Fruit fly (Drosophila melanogaster) whole organism, embryonic: ENCODE measurements around the gene Parg.
A peak's percentile ranks its signal among the peaks of the same experiment; 100 is the strongest.

ENCODE experiments used
- Awh ChIP-seq: fragments of 200-800 bp; sonication (Bioruptor generic); IDR thresholded peaks from 2 replicates; pipeline ENCODE4, ENCODE4 v1.3.6; 2022; ENCODE audit warnings: missing biosample characterization, missing genetic modification characterization
- CG12236 ChIP-seq: fragments of 200-800 bp; sonication (Bioruptor generic); optimal IDR thresholded peaks from 2 replicates; lab custom pipeline; 2016; ENCODE audit warnings: missing biosample characterization, missing genetic modification characterization
- CG13624 ChIP-seq: fragments of 200-800 bp; sonication (Bioruptor generic); optimal IDR thresholded peaks from 2 replicates; lab custom pipeline; 2016; ENCODE audit warnings: missing biosample characterization, missing genetic modification characterization
- CG1647 ChIP-seq: fragments of 200-800 bp; sonication (Bioruptor generic); optimal IDR thresholded peaks from 3 replicates; lab custom pipeline; 2016; ENCODE audit warnings: missing biosample characterization, missing genetic modification characterization
- CG17361 ChIP-seq: fragments of 200-800 bp; sonication (Bioruptor generic); IDR thresholded peaks from 3 replicates; pipeline ENCODE4 v1.3.6; 2022; ENCODE audit warnings: missing biosample characterization, missing genetic modification characterization
- CG17802 ChIP-seq: fragments of 200-800 bp; sonication (Bioruptor generic); optimal IDR thresholded peaks from 2 replicates; lab custom pipeline; 2018; ENCODE audit warnings: missing biosample characterization, mild to moderate bottlenecking, missing genetic modification characterization, moderate library complexity
- CG18011 ChIP-seq: fragments of 200-800 bp; sonication (Bioruptor generic); optimal IDR thresholded peaks from 2 replicates; lab custom pipeline; 2017; ENCODE audit warnings: missing biosample characterization, missing genetic modification characterization, mild to moderate bottlenecking, moderate library complexity, missing genotype
- CG2116 ChIP-seq: fragments of 200-800 bp; sonication (Bioruptor generic); optimal IDR thresholded peaks from 3 replicates; lab custom pipeline; 2018; ENCODE audit warnings: missing biosample characterization, mild to moderate bottlenecking, missing genetic modification characterization
- CG2678 ChIP-seq: fragments of 200-800 bp; sonication (Bioruptor generic); optimal IDR thresholded peaks from 3 replicates; lab custom pipeline; 2019; ENCODE audit warnings: missing biosample characterization, mild to moderate bottlenecking, missing genetic modification characterization, moderate library complexity
- CG3065 ChIP-seq: fragments of 200-800 bp; sonication (Bioruptor generic); optimal IDR thresholded peaks from 2 replicates; lab custom pipeline; 2016; ENCODE audit warnings: missing biosample characterization, missing genetic modification characterization
- CG4328 ChIP-seq: fragments of 200-800 bp; sonication (Bioruptor generic); optimal IDR thresholded peaks from 3 replicates; lab custom pipeline; 2017; ENCODE audit warnings: missing biosample characterization, missing genetic modification reagents, missing genetic modification characterization
- CG4730 ChIP-seq: fragments of 200-800 bp; sonication (Bioruptor generic); IDR thresholded peaks from 2 replicates; pipeline ENCODE4 v1.3.6; 2022; ENCODE audit warnings: missing biosample characterization, missing genetic modification characterization
- CG5245 ChIP-seq: fragments of 200-800 bp; sonication (Bioruptor generic); optimal IDR thresholded peaks from 3 replicates; lab custom pipeline; 2016; ENCODE audit warnings: missing biosample characterization, missing genetic modification characterization
- CG6254 ChIP-seq: fragments of 200-800 bp; sonication (Bioruptor generic); optimal IDR thresholded peaks from 3 replicates; lab custom pipeline; 2017; ENCODE audit warnings: mild to moderate bottlenecking, missing biosample characterization, missing genetic modification reagents, missing genetic modification characterization
- CG6854 ChIP-seq: fragments of 200-800 bp; sonication (Bioruptor generic); optimal IDR thresholded peaks from 3 replicates; lab custom pipeline; 2017; ENCODE audit warnings: missing biosample characterization, mild to moderate bottlenecking, missing genetic modification characterization
- CG7839 ChIP-seq: fragments of 200-800 bp; sonication (Bioruptor generic); optimal IDR thresholded peaks from 3 replicates; lab custom pipeline; 2018; ENCODE audit warnings: missing biosample characterization, mild to moderate bottlenecking, missing genetic modification characterization, moderate library complexity
- CG8089 ChIP-seq: fragments of 200-800 bp; sonication (Bioruptor generic); optimal IDR thresholded peaks from 3 replicates; lab custom pipeline; 2016; ENCODE audit warnings: missing biosample characterization, missing genetic modification characterization
- CG9797 ChIP-seq: fragments of 200-800 bp; sonication (Bioruptor generic); optimal IDR thresholded peaks from 3 replicates; lab custom pipeline; 2018; ENCODE audit warnings: missing biosample characterization, mild to moderate bottlenecking, missing genetic modification characterization
- CkIIα-i1 ChIP-seq: fragments of 200-800 bp; sonication (Bioruptor generic); IDR thresholded peaks from 2 replicates; pipeline ENCODE4 v1.3.6; 2022; ENCODE audit warnings: missing biosample characterization, missing genetic modification characterization
- D19A ChIP-seq: fragments of 200-800 bp; optimal IDR thresholded peaks from 3 replicates; lab custom pipeline; 2019; ENCODE audit warnings: missing biosample characterization, mild to moderate bottlenecking, missing genetic modification characterization, moderate library complexity
- HLH3B ChIP-seq: fragments of 200-800 bp; sonication (Bioruptor generic); IDR thresholded peaks from 2 replicates; pipeline ENCODE4 v1.3.6; 2022; ENCODE audit warnings: missing biosample characterization, missing genetic modification characterization
- Mad ChIP-seq: fragments of 200-800 bp; sonication (Bioruptor generic); optimal IDR thresholded peaks from 2 replicates; lab custom pipeline; 2016; ENCODE audit warnings: missing biosample characterization, missing genetic modification characterization
- Myb ChIP-seq: fragments of 200-800 bp; sonication (Bioruptor generic); optimal IDR thresholded peaks from 2 replicates; lab custom pipeline; 2016; ENCODE audit warnings: missing biosample characterization, missing genetic modification characterization
- NFAT ChIP-seq: fragments of 200-800 bp; sonication (Bioruptor generic); IDR thresholded peaks from 2 replicates; pipeline ENCODE4 v1.3.6; 2022; ENCODE audit warnings: missing biosample characterization, missing genetic modification characterization
- Nf-YA ChIP-seq: fragments of 200-800 bp; sonication (Bioruptor generic); IDR thresholded peaks from 2 replicates; pipeline ENCODE4 v1.3.6; 2022; ENCODE audit warnings: missing biosample characterization, missing genetic modification characterization
- PHDP ChIP-seq: fragments of 200-800 bp; sonication (Bioruptor generic); optimal IDR thresholded peaks from 3 replicates; lab custom pipeline; 2018; ENCODE audit warnings: missing biosample characterization, mild to moderate bottlenecking, missing genetic modification characterization, moderate library complexity
- ac ChIP-seq: fragments of 200-800 bp; sonication (Bioruptor generic); optimal IDR thresholded peaks from 3 replicates; lab custom pipeline; 2017; ENCODE audit warnings: missing biosample characterization, mild to moderate bottlenecking, missing genetic modification characterization
- bigmax ChIP-seq: fragments of 200-800 bp; sonication (Bioruptor generic); optimal IDR thresholded peaks from 2 replicates; lab custom pipeline; 2018; ENCODE audit warnings: missing biosample characterization, mild to moderate bottlenecking, missing genetic modification characterization
- bowl ChIP-seq: fragments of 200-800 bp; sonication (Bioruptor generic); IDR thresholded peaks from 2 replicates; pipeline ENCODE4 v1.3.6; 2022; ENCODE audit warnings: missing biosample characterization, missing genetic modification characterization
- chm ChIP-seq: fragments of 200-800 bp; sonication (Bioruptor generic); IDR thresholded peaks from 2 replicates; pipeline ENCODE4 v1.3.6; 2022; ENCODE audit warnings: missing biosample characterization, missing genetic modification characterization
- gem ChIP-seq: fragments of 200-800 bp; sonication (Bioruptor generic); optimal IDR thresholded peaks from 2 replicates; lab custom pipeline; 2019; ENCODE audit warnings: missing biosample characterization, mild to moderate bottlenecking, missing genetic modification characterization, moderate library complexity
- gro ChIP-seq: fragments of 200-800 bp; sonication (Bioruptor generic); optimal IDR thresholded peaks from 2 replicates; lab custom pipeline; 2016; ENCODE audit warnings: missing biosample characterization, missing genetic modification characterization
- ham ChIP-seq: fragments of 200-800 bp; sonication (Bioruptor generic); IDR thresholded peaks from 2 replicates; pipeline ENCODE4 v1.3.6; 2022; ENCODE audit warnings: missing biosample characterization, missing genetic modification characterization
- hbn ChIP-seq: fragments of 200-800 bp; sonication (Bioruptor generic); IDR thresholded peaks from 2 replicates; pipeline ENCODE4 v1.3.6; 2022; ENCODE audit warnings: missing biosample characterization, missing genetic modification characterization; ENCODE audit not compliant: partially characterized antibody
- lab ChIP-seq: fragments of 200-800 bp; sonication (Bioruptor generic); optimal IDR thresholded peaks from 3 replicates; lab custom pipeline; 2017; ENCODE audit warnings: missing biosample characterization, missing genetic modification characterization, mild to moderate bottlenecking, moderate library complexity, missing genetic modification reagents
- lilli ChIP-seq: fragments of 200-800 bp; sonication (Bioruptor generic); optimal IDR thresholded peaks from 3 replicates; lab custom pipeline; 2016; ENCODE audit warnings: missing biosample characterization, missing genetic modification characterization
- lov ChIP-seq, 2 experiments: fragments of 200-800 bp in 1 of 2; fragments of >200 bp in 1 of 2; sonication (Bioruptor generic) in 1 of 2; IDR thresholded peaks in 1 of 2; optimal IDR thresholded peaks in 1 of 2; 2 replicates in 1 of 2; 3 replicates in 1 of 2; pipeline versions ENCODE4 v1.3.6 to Lab custom; 2017 to 2022; ENCODE audit warnings: missing biosample characterization in 1 of 2, missing genetic modification characterization in 1 of 2
- nerfin-2 ChIP-seq: fragments of 200-800 bp; sonication (Bioruptor generic); IDR thresholded peaks from 2 replicates; pipeline ENCODE4 v1.3.6; 2022; ENCODE audit warnings: missing biosample characterization, missing genetic modification characterization; ENCODE audit not compliant: partially characterized antibody
- p53 ChIP-seq: fragments of 200-800 bp; sonication (Bioruptor generic); optimal IDR thresholded peaks from 2 replicates; lab custom pipeline; 2016; ENCODE audit warnings: missing biosample characterization, missing genetic modification characterization
- pan ChIP-seq, 4 experiments: fragments of >200 bp in 3 of 4; fragments of 200-800 bp in 1 of 4; sonication (Bioruptor generic) in 1 of 4; optimal IDR thresholded peaks in 3 of 4; IDR thresholded peaks in 1 of 4; 2 replicates each; pipeline versions ENCODE4 v1.3.6 to Lab custom; 2017 to 2022; ENCODE audit warnings: missing biosample characterization in 2 of 4, missing genetic modification characterization in 2 of 4, mixed read lengths in 1 of 4
- salm ChIP-seq: fragments of 200-800 bp; sonication (Bioruptor generic); optimal IDR thresholded peaks from 2 replicates; lab custom pipeline; 2018; ENCODE audit warnings: missing biosample characterization, mild to moderate bottlenecking, missing genetic modification characterization
- sc ChIP-seq, 3 experiments: fragments of >200 bp in 2 of 3; fragments of 200-800 bp in 1 of 3; sonication (Bioruptor generic) in 1 of 3; optimal IDR thresholded peaks; 2 replicates in 2 of 3; 3 replicates in 1 of 3; lab custom pipeline; 2017; ENCODE audit warnings: mild to moderate bottlenecking in 1 of 3, missing biosample characterization in 1 of 3, missing genetic modification characterization in 1 of 3, missing genetic modification reagents in 1 of 3
- sd ChIP-seq: fragments of 200-800 bp; sonication (Bioruptor generic); optimal IDR thresholded peaks from 3 replicates; lab custom pipeline; 2018; ENCODE audit warnings: missing biosample characterization, mild to moderate bottlenecking, missing genetic modification characterization, moderate library complexity
- wdn ChIP-seq: fragments of 200-800 bp; sonication (Bioruptor generic); IDR thresholded peaks from 2 replicates; pipeline ENCODE4 v1.3.6; 2022; ENCODE audit warnings: missing biosample characterization, missing genetic modification characterization
- zen2 ChIP-seq: fragments of 200-800 bp; sonication (Bioruptor generic); IDR thresholded peaks from 3 replicates; pipeline ENCODE4 v1.3.6; 2022; ENCODE audit warnings: missing biosample characterization, missing genetic modification characterization; ENCODE audit not compliant: partially characterized antibody
- zfh2 ChIP-seq: fragments of 200-800 bp; sonication (Bioruptor generic); optimal IDR thresholded peaks from 2 replicates; lab custom pipeline; 2016; ENCODE audit warnings: missing biosample characterization, missing genetic modification characterization

Gene Parg

DNA sequence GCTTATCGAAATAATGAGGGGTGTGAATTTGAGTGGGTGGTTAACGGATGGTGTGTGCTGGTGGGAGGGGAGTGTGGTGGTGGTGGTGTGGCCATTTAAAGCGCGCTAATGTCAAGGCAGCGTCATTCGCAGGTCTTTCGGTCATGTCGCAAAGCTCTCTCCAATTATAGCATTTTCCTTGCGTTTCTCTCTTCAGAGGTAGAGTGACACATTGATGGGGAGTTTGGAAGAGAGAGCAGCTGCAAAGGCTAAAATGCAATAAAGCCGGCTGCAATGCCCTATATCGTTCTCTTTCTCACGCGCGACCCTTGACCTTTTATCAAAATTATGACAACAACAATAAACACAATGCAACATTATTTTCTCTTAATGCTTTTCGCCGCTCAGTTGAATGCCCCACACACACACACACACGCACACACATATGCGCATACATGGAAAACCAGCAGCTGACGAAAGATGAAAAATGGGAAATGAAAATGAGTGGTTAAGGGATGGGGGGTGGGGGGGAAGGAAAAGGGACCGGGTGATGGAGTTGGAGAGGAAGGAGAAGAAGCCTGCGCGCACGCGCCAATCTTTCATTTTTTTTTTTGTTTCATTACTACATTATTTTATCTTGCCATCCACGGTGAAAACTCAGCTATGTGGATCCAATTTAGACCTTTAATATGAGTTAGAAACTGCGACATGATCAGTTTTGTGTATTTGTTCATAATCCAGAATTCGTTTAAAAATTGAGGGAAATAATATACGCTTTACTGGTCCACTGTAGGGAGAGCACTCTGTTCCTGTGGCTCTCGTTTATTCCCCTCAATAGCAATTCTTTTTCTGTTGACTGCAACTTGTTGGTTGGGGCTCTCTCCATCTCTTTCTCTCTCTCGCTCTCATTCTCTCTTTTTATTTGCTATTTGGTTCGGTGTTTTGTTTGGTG, 20.6 kb upstream of the Parg start (continued):
- TF ChIP-seq zfh2 (GFP tag; lab: Kevin White, UChicago) (peak; percentile 44), CG4730 (GFP tag; lab: Robert Waterston, UW) (peak; percentile 60), CG13624 (GFP tag; lab: Kevin White, UChicago) (peak; percentile 75), CG9797 (GFP tag; lab: Kevin White, UChicago) (no peak), nerfin-2 (GFP tag; lab: Robert Waterston, UW) (no peak), PHDP (tag; lab: Kevin White, UChicago) (peak; percentile 66), bowl (GFP tag; lab: Robert Waterston, UW) (no peak), CG17361 (GFP tag; lab: Robert Waterston, UW) (peak; percentile 77), chm (peak; percentile 78), CG12236 (GFP tag; lab: Kevin White, UChicago) (peak; percentile 52), CG7839 (peak; percentile 86), CG2678 (tag; lab: Kevin White, UChicago) (peak; percentile 85), lab (GFP tag; lab: Kevin White, UChicago) (peak; percentile 86), ac (GFP tag; lab: Kevin White, UChicago) (peak; percentile 48), NFAT (GFP tag; lab: Robert Waterston, UW) (peak; percentile 34; the same call in 1 of the 2 replicates), zen2 (no peak), p53 (GFP tag; lab: Kevin White, UChicago) (no peak), CG5245 (GFP tag; lab: Kevin White, UChicago) (peak; percentile 68), Mad (GFP tag; lab: Kevin White, UChicago) (peak; percentile 36), gem (tag; lab: Kevin White, UChicago) (peak; percentile 85), ham (GFP tag; lab: Robert Waterston, UW) (no peak), Awh (peak; percentile 61), CkIIα-i1 (GFP tag; lab: Robert Waterston, UW) (0 out of 2 replicates have a peak, but pooled peaks have one; percentile 8), lilli (GFP tag; lab: Kevin White, UChicago) (peak; percentile 81), bigmax (no peak), CG4328 (GFP tag; lab: Kevin White, UChicago) (peak; percentile 52), salm (tag; lab: Kevin White, UChicago) (peak; percentile 64), sc (optimal IDR thresholded peaks at IDR 0.05; lab: Kevin White, UChicago) (no peak), sc (GFP tag; optimal IDR thresholded peaks at IDR 0.05; lab: Kevin White, UChicago) (peak; percentile 55), wdn (peak; percentile 48; the same call in 1 of the 2 replicates), CG18011 (GFP tag; lab: Kevin White, UChicago) (peak; percentile 32), HLH3B (GFP tag; lab: Robert Waterston, UW) (peak; percentile 84), Myb (GFP tag; lab: Kevin White, UChicago) (peak; percentile 44), CG2116 (GFP tag; lab: Kevin White, UChicago) (peak; percentile 26), CG17802 (peak; percentile 0), D19A (tag; lab: Kevin White, UChicago) (peak; percentile 72), sd (peak; percentile 37), CG6254 (GFP tag; lab: Kevin White, UChicago) (peak; percentile 69), lov (optimal IDR thresholded peaks at IDR 0.05; lab: Kevin White, UChicago) (no peak), lov (GFP tag; IDR thresholded peaks at IDR 0.05; lab: Robert Waterston, UW) (0 out of 3 replicates have a peak, but pooled peaks have one; percentile 20), CG6854 (GFP tag; lab: Kevin White, UChicago) (peak; percentile 44), gro (peak; percentile 46), CG8089 (GFP tag; lab: Kevin White, UChicago) (peak; percentile 61), hbn (GFP tag; lab: Robert Waterston, UW) (no peak), CG3065 (GFP tag; lab: Kevin White, UChicago) (peak; percentile 51), Nf-YA (no peak), pan (optimal IDR thresholded peaks at IDR 0.05; lab: Kevin White, UChicago) (no peak), pan (GFP tag; optimal IDR thresholded peaks at IDR 0.05 in 1 of 2, IDR thresholded peaks at IDR 0.05 in 1 of 2) (peak in 1 of 2 experiments; percentile 87), CG1647 (GFP tag; lab: Kevin White, UChicago) (peak; percentile 36)
